Fruit fly (Drosophila melanogaster) whole organism, embryonic: Measurements from ENCODE around the gene CG11374.

Source experiments
- B-H2 ChIP-seq: fragments of 200-800 bp; sonication (Bioruptor generic); optimal IDR thresholded peaks from 2 replicates; lab custom pipeline; 2018; ENCODE audit warnings: missing biosample characterization, mild to moderate bottlenecking, missing genetic modification characterization
- CG10543 ChIP-seq: fragments of 200-800 bp; sonication (Bioruptor generic); optimal IDR thresholded peaks from 3 replicates; lab custom pipeline; 2017; ENCODE audit warnings: missing biosample characterization, mild to moderate bottlenecking, missing genetic modification characterization, moderate library complexity
- CG12071 ChIP-seq: fragments of 200-800 bp; sonication (Bioruptor generic); optimal IDR thresholded peaks from 3 replicates; lab custom pipeline; 2018; ENCODE audit warnings: missing biosample characterization, mild to moderate bottlenecking, missing genetic modification characterization
- CG12744 ChIP-seq: fragments of 200-800 bp; sonication (Bioruptor generic); optimal IDR thresholded peaks from 2 replicates; lab custom pipeline; 2016; ENCODE audit warnings: missing biosample characterization, missing genetic modification characterization
- CG12769 ChIP-seq: fragments of 200-800 bp; sonication (Bioruptor generic); optimal IDR thresholded peaks from 2 replicates; lab custom pipeline; 2019; ENCODE audit warnings: missing biosample characterization, mild to moderate bottlenecking, missing genetic modification characterization, moderate library complexity
- CG13894 ChIP-seq: fragments of 200-800 bp; sonication (Bioruptor generic); optimal IDR thresholded peaks from 3 replicates; lab custom pipeline; 2018; ENCODE audit warnings: missing biosample characterization, mild to moderate bottlenecking, missing genetic modification characterization, moderate library complexity
- CG17912 ChIP-seq: fragments of 200-800 bp; sonication (Bioruptor generic); optimal IDR thresholded peaks from 2 replicates; lab custom pipeline; 2018; ENCODE audit warnings: missing biosample characterization, mild to moderate bottlenecking, missing genetic modification characterization
- CG18599 ChIP-seq: fragments of 200-800 bp; sonication (Bioruptor generic); optimal IDR thresholded peaks from 3 replicates; lab custom pipeline; 2017; ENCODE audit warnings: missing biosample characterization, missing genetic modification characterization, mild to moderate bottlenecking, moderate library complexity, missing genetic modification reagents
- CG3163 ChIP-seq: fragments of 200-800 bp; sonication (Bioruptor generic); optimal IDR thresholded peaks from 3 replicates; lab custom pipeline; 2016; ENCODE audit warnings: missing biosample characterization, missing genetic modification characterization
- CG3407 ChIP-seq: fragments of 200-800 bp; sonication (Bioruptor generic); optimal IDR thresholded peaks from 2 replicates; lab custom pipeline; 2018; ENCODE audit warnings: missing biosample characterization, mild to moderate bottlenecking, missing genetic modification characterization
- CG34224 ChIP-seq: fragments of 200-800 bp; sonication (Bioruptor generic); IDR thresholded peaks from 3 replicates; pipeline ENCODE4 v1.3.6; 2022; ENCODE audit warnings: missing biosample characterization, missing genetic modification characterization; ENCODE audit not compliant: partially characterized antibody
- CG3726 ChIP-seq: fragments of 200-800 bp; sonication (Bioruptor generic); IDR thresholded peaks from 3 replicates; pipeline ENCODE4, ENCODE4 v1.3.6; 2022; ENCODE audit warnings: missing biosample characterization, missing genetic modification characterization
- CG6254 ChIP-seq: fragments of 200-800 bp; sonication (Bioruptor generic); optimal IDR thresholded peaks from 3 replicates; lab custom pipeline; 2017; ENCODE audit warnings: mild to moderate bottlenecking, missing biosample characterization, missing genetic modification reagents, missing genetic modification characterization
- CG7786 ChIP-seq: fragments of 200-800 bp; sonication (Bioruptor generic); optimal IDR thresholded peaks from 2 replicates; lab custom pipeline; 2016; ENCODE audit warnings: missing biosample characterization, missing genetic modification characterization
- CG7987 ChIP-seq: fragments of 200-800 bp; sonication (Bioruptor generic); optimal IDR thresholded peaks from 2 replicates; lab custom pipeline; 2018; ENCODE audit warnings: missing biosample characterization, mild to moderate bottlenecking, missing genetic modification characterization, moderate library complexity
- CG9817 ChIP-seq: fragments of 200-800 bp; sonication (Bioruptor generic); optimal IDR thresholded peaks from 2 replicates; lab custom pipeline; 2018; ENCODE audit warnings: missing biosample characterization, mild to moderate bottlenecking, missing genetic modification characterization, moderate library complexity
- Drgx ChIP-seq: fragments of 200-800 bp; sonication (Bioruptor generic); IDR thresholded peaks from 2 replicates; pipeline ENCODE4 v1.3.6; 2022; ENCODE audit warnings: missing biosample characterization, missing genetic modification characterization
- ERR ChIP-seq: fragments of 200-800 bp; sonication (Bioruptor generic); optimal IDR thresholded peaks from 2 replicates; lab custom pipeline; 2016; ENCODE audit warnings: missing biosample characterization, missing genetic modification characterization
- Fer1 ChIP-seq: fragments of 200-800 bp; sonication (Bioruptor generic); optimal IDR thresholded peaks from 2 replicates; lab custom pipeline; 2017; ENCODE audit warnings: missing biosample characterization, mild to moderate bottlenecking, missing genetic modification characterization
- HLH54F ChIP-seq: fragments of 200-800 bp; sonication (Bioruptor generic); optimal IDR thresholded peaks from 3 replicates; lab custom pipeline; 2016; ENCODE audit warnings: missing biosample characterization, missing genetic modification characterization
- Max ChIP-seq: fragments of 200-800 bp; sonication (Bioruptor generic); optimal IDR thresholded peaks from 2 replicates; lab custom pipeline; 2016; ENCODE audit warnings: missing biosample characterization, mild to moderate bottlenecking, missing genetic modification characterization
- Oli ChIP-seq: fragments of 200-800 bp; sonication (Bioruptor generic); optimal IDR thresholded peaks from 2 replicates; lab custom pipeline; 2018; ENCODE audit warnings: missing biosample characterization, mild to moderate bottlenecking, missing genetic modification characterization, moderate library complexity
- Optix ChIP-seq: fragments of 200-800 bp; sonication (Bioruptor generic); IDR thresholded peaks from 3 replicates; pipeline ENCODE4 v1.3.6; 2022; ENCODE audit warnings: missing biosample characterization, missing genetic modification characterization
- Vsx1 ChIP-seq: fragments of 200-800 bp; sonication (Bioruptor generic); optimal IDR thresholded peaks from 2 replicates; lab custom pipeline; 2017; ENCODE audit warnings: missing biosample characterization, mild to moderate bottlenecking, missing genetic modification characterization, missing genetic modification reagents
- ac ChIP-seq: fragments of 200-800 bp; sonication (Bioruptor generic); optimal IDR thresholded peaks from 3 replicates; lab custom pipeline; 2017; ENCODE audit warnings: missing biosample characterization, mild to moderate bottlenecking, missing genetic modification characterization
- amos ChIP-seq: fragments of 200-800 bp; sonication (Bioruptor generic); IDR thresholded peaks from 2 replicates; pipeline ENCODE4 v1.3.6; 2022; ENCODE audit warnings: missing biosample characterization, missing genetic modification characterization; ENCODE audit not compliant: partially characterized antibody
- bowl ChIP-seq: fragments of 200-800 bp; sonication (Bioruptor generic); IDR thresholded peaks from 2 replicates; pipeline ENCODE4 v1.3.6; 2022; ENCODE audit warnings: missing biosample characterization, missing genetic modification characterization
- chinmo ChIP-seq: fragments of 200-800 bp; sonication (Bioruptor generic); IDR thresholded peaks from 4 replicates; pipeline ENCODE4 v1.3.6; 2022; ENCODE audit warnings: missing biosample characterization, missing genetic modification characterization; ENCODE audit not compliant: partially characterized antibody
- chm ChIP-seq: fragments of 200-800 bp; sonication (Bioruptor generic); IDR thresholded peaks from 2 replicates; pipeline ENCODE4 v1.3.6; 2022; ENCODE audit warnings: missing biosample characterization, missing genetic modification characterization
- cwo ChIP-seq: fragments of 200-800 bp; sonication (Bioruptor generic); optimal IDR thresholded peaks from 3 replicates; lab custom pipeline; 2017; ENCODE audit warnings: missing biosample characterization, missing genetic modification characterization, mild to moderate bottlenecking, moderate library complexity, missing genetic modification reagents
- dimm ChIP-seq: fragments of 200-800 bp; sonication (Bioruptor generic); IDR thresholded peaks from 2 replicates; pipeline ENCODE4 v1.3.6; 2022; ENCODE audit warnings: missing biosample characterization, missing genetic modification characterization
- dm ChIP-seq: fragments of 200-800 bp; sonication (Bioruptor generic); optimal IDR thresholded peaks from 3 replicates; lab custom pipeline; 2016; ENCODE audit warnings: missing biosample characterization, missing genetic modification characterization
- ewg ChIP-seq: fragments of 200-800 bp; sonication (Bioruptor generic); optimal IDR thresholded peaks from 3 replicates; lab custom pipeline; 2017; ENCODE audit warnings: mild to moderate bottlenecking, missing biosample characterization, missing genetic modification reagents, missing genetic modification characterization
- exex ChIP-seq: fragments of 200-800 bp; sonication (Bioruptor generic); optimal IDR thresholded peaks from 4 replicates; lab custom pipeline; 2018; ENCODE audit warnings: missing biosample characterization, mild to moderate bottlenecking, missing genetic modification characterization, moderate library complexity
- ftz-f1 ChIP-seq: fragments of 200-800 bp; sonication (Bioruptor generic); optimal IDR thresholded peaks from 2 replicates; lab custom pipeline; 2016; ENCODE audit warnings: missing biosample characterization, missing genetic modification characterization
- gce ChIP-seq: fragments of 200-800 bp; sonication (Bioruptor generic); IDR thresholded peaks from 3 replicates; pipeline ENCODE4 v1.3.6; 2022; ENCODE audit warnings: missing biosample characterization, missing genetic modification characterization
- h ChIP-seq: fragments of >200 bp; optimal IDR thresholded peaks from 2 replicates; lab custom pipeline; 2017
- mirr ChIP-seq: fragments of 200-800 bp; sonication (Bioruptor generic); optimal IDR thresholded peaks from 3 replicates; lab custom pipeline; 2018; ENCODE audit warnings: missing biosample characterization, mild to moderate bottlenecking, missing genetic modification characterization
- nom ChIP-seq: fragments of 200-800 bp; sonication (Bioruptor generic); optimal IDR thresholded peaks from 2 replicates; lab custom pipeline; 2017; ENCODE audit warnings: missing biosample characterization, missing genetic modification characterization, mild to moderate bottlenecking, moderate library complexity, missing genetic modification reagents
- pros ChIP-seq: fragments of 200-800 bp; sonication (Bioruptor generic); optimal IDR thresholded peaks from 3 replicates; lab custom pipeline; 2019; ENCODE audit warnings: missing biosample characterization, mild to moderate bottlenecking, missing genetic modification characterization, moderate library complexity
- row ChIP-seq: fragments of 200-800 bp; sonication (Bioruptor generic); IDR thresholded peaks from 3 replicates; pipeline ENCODE4 v1.3.6; 2022; ENCODE audit warnings: missing biosample characterization, missing genetic modification characterization
- sd ChIP-seq: fragments of 200-800 bp; sonication (Bioruptor generic); optimal IDR thresholded peaks from 3 replicates; lab custom pipeline; 2018; ENCODE audit warnings: missing biosample characterization, mild to moderate bottlenecking, missing genetic modification characterization, moderate library complexity
- shn ChIP-seq: fragments of 200-800 bp; sonication (Bioruptor generic); optimal IDR thresholded peaks from 3 replicates; lab custom pipeline; 2016; ENCODE audit warnings: missing biosample characterization, missing genetic modification characterization
- so ChIP-seq: fragments of 200-800 bp; sonication (Bioruptor generic); IDR thresholded peaks from 3 replicates; pipeline ENCODE4 v1.3.6; 2022; ENCODE audit warnings: missing biosample characterization, missing genetic modification characterization
- sob ChIP-seq: fragments of 200-800 bp; sonication (Bioruptor generic); IDR thresholded peaks from 2 replicates; pipeline ENCODE4 v1.3.6; 2022; ENCODE audit warnings: missing biosample characterization, missing genetic modification characterization
- sug ChIP-seq: fragments of 200-800 bp; optimal IDR thresholded peaks from 2 replicates; lab custom pipeline; 2019; ENCODE audit warnings: missing biosample characterization, mild to moderate bottlenecking, missing genetic modification characterization, moderate library complexity
- twi ChIP-seq: fragments of 200-800 bp; optimal IDR thresholded peaks from 2 replicates; lab custom pipeline; 2019; ENCODE audit warnings: missing biosample characterization, mild to moderate bottlenecking, missing genetic modification characterization, moderate library complexity
- tx ChIP-seq: fragments of 200-800 bp; sonication (Bioruptor generic); optimal IDR thresholded peaks from 2 replicates; lab custom pipeline; 2016; ENCODE audit warnings: missing biosample characterization, missing genetic modification characterization
- vfl ChIP-seq: fragments of 200-800 bp; sonication (Bioruptor generic); optimal IDR thresholded peaks from 2 replicates; lab custom pipeline; 2016; ENCODE audit warnings: missing biosample characterization, missing genetic modification characterization

The CG11374 gene

DNA sequence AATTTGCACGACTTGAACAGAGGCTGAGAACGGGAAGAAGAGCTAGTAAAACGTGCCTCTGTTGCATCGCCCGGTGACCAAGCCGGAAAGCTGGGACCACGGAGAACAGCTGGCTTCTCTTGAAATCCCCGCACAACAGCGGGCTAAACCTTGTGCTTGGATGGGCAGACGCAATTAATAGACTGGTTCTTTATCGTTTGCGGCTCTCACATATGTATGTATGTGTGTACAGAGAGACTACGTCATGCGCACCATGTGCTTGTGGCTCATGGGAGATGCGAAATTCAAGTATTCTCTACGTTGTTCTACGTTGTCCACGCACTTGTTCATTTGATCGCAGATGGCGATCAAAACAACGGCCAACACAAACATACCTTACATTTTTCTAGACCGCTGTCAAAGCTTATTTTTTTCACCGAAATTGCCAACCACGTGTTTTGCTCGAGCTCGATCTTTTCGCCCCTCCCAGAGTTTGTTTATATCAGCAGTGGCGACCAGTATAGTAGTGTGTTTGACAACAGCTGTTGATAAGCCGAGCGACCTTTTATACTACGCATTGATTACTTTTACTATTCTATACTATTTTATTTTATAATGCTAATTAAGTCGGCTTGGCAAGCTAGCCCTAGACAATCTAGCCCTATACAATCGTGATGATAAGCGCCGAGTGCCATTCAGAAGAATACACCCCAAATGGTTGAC, 33.1 kb downstream of the CG11374 start (continued):
- TF ChIP-seq cwo (GFP tag; lab: Kevin White, UChicago) (peak; percentile 86), ERR (GFP tag; lab: Kevin White, UChicago) (no peak), tx (GFP tag; lab: Kevin White, UChicago) (peak; percentile 4), gce (no peak), B-H2 (GFP tag; lab: Kevin White, UChicago) (no peak), ewg (peak; percentile 57), sd (peak; percentile 87), CG3163 (GFP tag; lab: Kevin White, UChicago) (peak; percentile 40), CG7786 (GFP tag; lab: Kevin White, UChicago) (no peak), h (lab: Kevin White, UChicago) (no peak), chinmo (GFP tag; lab: Robert Waterston, UW) (peak; percentile 86; the same call in 3 of the 4 replicates), CG3726 (GFP tag; lab: Robert Waterston, UW) (no peak), bowl (GFP tag; lab: Robert Waterston, UW) (no peak), vfl (no peak), dimm (no peak), so (GFP tag; lab: Robert Waterston, UW) (no peak), CG3407 (GFP tag; lab: Kevin White, UChicago) (no peak), CG6254 (GFP tag; lab: Kevin White, UChicago) (no peak), Vsx1 (GFP tag; lab: Kevin White, UChicago) (peak; percentile 58), sug (tag; lab: Kevin White, UChicago) (peak; percentile 88), HLH54F (GFP tag; lab: Kevin White, UChicago) (no peak), Drgx (GFP tag; lab: Robert Waterston, UW) (0 out of 2 replicates have a peak, but pooled peaks have one; percentile 10), shn (no peak), CG13894 (tag; lab: Kevin White, UChicago) (peak; percentile 51), ftz-f1 (GFP tag; lab: Kevin White, UChicago) (peak; percentile 1), CG18599 (GFP tag; lab: Kevin White, UChicago) (peak; percentile 15), sob (GFP tag; lab: Robert Waterston, UW) (0 out of 2 replicates have a peak, but pooled peaks have one; percentile 5), CG12744 (GFP tag; lab: Kevin White, UChicago) (no peak), CG12071 (GFP tag; lab: Kevin White, UChicago) (no peak), mirr (peak; percentile 63), row (GFP tag; lab: Robert Waterston, UW) (0 out of 3 replicates have a peak, but pooled peaks have one; percentile 21), pros (GFP tag; lab: Kevin White, UChicago) (peak; percentile 21), amos (0 out of 2 replicates have a peak, but pooled peaks have one; percentile 18), ac (GFP tag; lab: Kevin White, UChicago) (no peak), CG9817 (tag; lab: Kevin White, UChicago) (no peak), CG12769 (tag; lab: Kevin White, UChicago) (peak; percentile 67), Max (GFP tag; lab: Kevin White, UChicago) (peak; percentile 61), exex (tag; lab: Kevin White, UChicago) (peak; percentile 84), twi (tag; lab: Kevin White, UChicago) (peak; percentile 88), nom (GFP tag; lab: Kevin White, UChicago) (peak; percentile 34), CG17912 (GFP tag; lab: Kevin White, UChicago) (no peak), dm (peak; percentile 87), CG7987 (peak; percentile 47), Oli (no peak), Fer1 (GFP tag; lab: Kevin White, UChicago) (peak; percentile 32), CG34224 (GFP tag; lab: Robert Waterston, UW) (peak; percentile 44; the same call in 1 of the 3 replicates), chm (GFP tag; lab: Robert Waterston, UW) (no peak), Optix (no peak), CG10543 (GFP tag; lab: Kevin White, UChicago) (peak; percentile 75)
